Worm (Caenorhabditis elegans) whole organism, L4 larva: ENCODE results near the gene K09C4.1.

ENCODE experiments used
- Y5F2A.4 ChIP-seq: fragments of 200-800 bp; sonication (Bioruptor generic); optimal IDR thresholded peaks from 2 replicates; lab custom pipeline; 2018; ENCODE audit warnings: mild to moderate bottlenecking, missing genetic modification characterization, missing compliant biosample characterization
- arid-1 ChIP-seq: fragments of 200-800 bp; sonication (Bioruptor generic); conservative IDR thresholded peaks from 2 replicates; pipeline ENCODE4 v1.3.6; 2022; ENCODE audit warnings: missing genetic modification reagents, missing genetic modification characterization, missing compliant biosample characterization
- mes-2 ChIP-seq: sonication (generic microtip); optimal IDR thresholded peaks from 2 replicates; lab custom pipeline; 2016; ENCODE audit warnings: missing genotype, mild to moderate bottlenecking, missing genetic modification characterization, missing compliant biosample characterization; ENCODE audit not compliant: poor library complexity, severe bottlenecking
- nhr-6 ChIP-seq: fragments of 150-350 bp; optimal IDR thresholded peaks from 2 replicates; lab custom pipeline; 2014; ENCODE audit warnings: missing biosample characterization, missing genetic modification characterization
- sdz-12 ChIP-seq: fragments of 200-800 bp; sonication (Bioruptor generic); optimal IDR thresholded peaks from 2 replicates; lab custom pipeline; 2018; ENCODE audit warnings: mild to moderate bottlenecking, missing genetic modification characterization, missing compliant biosample characterization
- unc-62 ChIP-seq, 3 experiments: fragments of 150-350 bp in 1 of 3; sonication (generic microtip); optimal IDR thresholded peaks in 2 of 3; peaks in 1 of 3; 1 replicate in 1 of 3; 2 replicates in 2 of 3; lab custom pipeline; 2014 to 2017; ENCODE audit warnings: missing biosample characterization in 3 of 3, missing genetic modification characterization in 3 of 3, missing genetic modification reagents in 3 of 3, missing genotype in 1 of 3
- zip-11 ChIP-seq: fragments of 200-800 bp; sonication (Bioruptor generic); IDR thresholded peaks from 2 replicates; pipeline ENCODE4 v1.3.6; 2022; ENCODE audit warnings: missing genetic modification characterization, missing compliant biosample characterization
- ztf-11 ChIP-seq: fragments of 150-350 bp; optimal IDR thresholded peaks from 2 replicates; lab custom pipeline; 2014; ENCODE audit warnings: missing biosample characterization, missing genetic modification characterization

ce11 chrX:3296182-3296581 is 2.5 kb upstream of the K09C4.1 start, which contains the start of gene K09C4.2:
- no peak for TF ChIP-seq sdz-12 (GFP tag; lab: Kevin White, UChicago)
- TF ChIP-seq unc-62 (GFP tag; optimal IDR thresholded peaks at IDR 0.05 in 1 of 2; lab: Kevin White, UChicago) = no peak
- TF ChIP-seq unc-62 (tag; optimal IDR thresholded peaks at IDR 0.05; lab: Kevin White, UChicago) = no peak
- TF ChIP-seq arid-1 = no peak
- no peak for TF ChIP-seq nhr-6 (tag; lab: Kevin White, UChicago)
- no peak for TF ChIP-seq zip-11 (GFP tag; lab: Robert Waterston, UW)
- TF ChIP-seq ztf-11 = no peak
- TF ChIP-seq mes-2 (tag; lab: Kevin White, UChicago) = no peak
- no peak for TF ChIP-seq Y5F2A.4 (GFP tag; lab: Kevin White, UChicago)
